Worm (Caenorhabditis elegans) whole organism, L2 larva: ENCODE results near the gene C17H12.2.

ENCODE experiments used
- C34F6.9 ChIP-seq: fragments of 150-350 bp; optimal IDR thresholded peaks from 2 replicates; lab custom pipeline; 2014; ENCODE audit warnings: missing biosample characterization, missing genetic modification characterization
- F13H6.1 ChIP-seq: sonication (generic microtip); optimal IDR thresholded peaks from 2 replicates; lab custom pipeline; 2016; ENCODE audit warnings: missing genetic modification characterization, missing compliant biosample characterization
- R02D3.7 ChIP-seq: fragments of 150-350 bp; optimal IDR thresholded peaks from 2 replicates; lab custom pipeline; 2014; ENCODE audit warnings: missing biosample characterization, missing genetic modification characterization
- Y55F3AM.14 ChIP-seq: fragments of 200-800 bp; sonication (Bioruptor generic); optimal IDR thresholded peaks from 2 replicates; lab custom pipeline; 2018; ENCODE audit warnings: mild to moderate bottlenecking, missing genetic modification characterization, missing compliant biosample characterization
- ZK546.5 ChIP-seq: sonication (generic microtip); optimal IDR thresholded peaks from 2 replicates; lab custom pipeline; 2017; ENCODE audit warnings: missing biosample characterization, missing genetic modification characterization
- alr-1 ChIP-seq: fragments of 150-350 bp; optimal IDR thresholded peaks from 2 replicates; lab custom pipeline; 2014; ENCODE audit warnings: missing biosample characterization, missing genetic modification characterization
- aly-2 ChIP-seq: fragments of 150-350 bp; optimal IDR thresholded peaks from 2 replicates; lab custom pipeline; 2014; ENCODE audit warnings: missing biosample characterization, missing genetic modification characterization
- ama-1 ChIP-seq: fragments of 150-350 bp; optimal IDR thresholded peaks from 2 replicates; lab custom pipeline; 2018; ENCODE audit warnings: inconsistent platforms
- blmp-1 ChIP-seq: sonication (generic microtip); optimal IDR thresholded peaks from 2 replicates; lab custom pipeline; 2017; ENCODE audit warnings: missing genetic modification characterization, mild to moderate bottlenecking, missing compliant biosample characterization, antibody characterized with exemption, moderate library complexity; ENCODE audit not compliant: insufficient read depth
- ceh-16 ChIP-seq: fragments of 150-350 bp; optimal IDR thresholded peaks from 2 replicates; lab custom pipeline; 2014; ENCODE audit warnings: missing biosample characterization, missing genetic modification characterization
- ceh-82 ChIP-seq: fragments of 150-350 bp; optimal IDR thresholded peaks from 2 replicates; lab custom pipeline; 2014; ENCODE audit warnings: missing biosample characterization, missing genetic modification characterization
- crh-2 ChIP-seq: sonication (generic microtip); optimal IDR thresholded peaks from 2 replicates; lab custom pipeline; 2017; ENCODE audit warnings: missing biosample characterization, missing genetic modification characterization
- dmd-4 ChIP-seq: sonication (generic microtip); optimal IDR thresholded peaks from 2 replicates; lab custom pipeline; 2017; ENCODE audit warnings: missing biosample characterization, missing genetic modification characterization
- egl-27 ChIP-seq: sonication (generic microtip); optimal IDR thresholded peaks from 3 replicates; lab custom pipeline; 2017; ENCODE audit warnings: missing biosample characterization, missing genetic modification reagents, missing genetic modification characterization
- fos-1 ChIP-seq: fragments of 150-350 bp; optimal IDR thresholded peaks from 2 replicates; lab custom pipeline; 2014; ENCODE audit warnings: missing biosample characterization, missing genetic modification characterization
- gmeb-1 ChIP-seq: fragments of 150-350 bp; optimal IDR thresholded peaks from 2 replicates; lab custom pipeline; 2014; ENCODE audit warnings: missing biosample characterization, missing genetic modification characterization
- lin-11 ChIP-seq: fragments of 150-350 bp; sonication (generic microtip); optimal IDR thresholded peaks from 2 replicates; lab custom pipeline; 2014; ENCODE audit warnings: missing biosample characterization, missing genetic modification characterization, inconsistent platforms, mixed read lengths
- lin-13 ChIP-seq: fragments of 150-350 bp; optimal IDR thresholded peaks from 2 replicates; lab custom pipeline; 2014; ENCODE audit warnings: missing biosample characterization, missing genetic modification reagents, missing genetic modification characterization
- lin-39 ChIP-seq: fragments of 150-350 bp; optimal IDR thresholded peaks from 2 replicates; lab custom pipeline; 2014; ENCODE audit warnings: missing biosample characterization, missing genetic modification reagents, missing genetic modification characterization
- lsy-2 ChIP-seq, 2 experiments: fragments of 150-350 bp in 1 of 2; sonication (generic microtip) in 1 of 2; optimal IDR thresholded peaks; 2 replicates each; lab custom pipeline; 2014 to 2017; ENCODE audit warnings: missing biosample characterization in 2 of 2, missing genetic modification characterization in 2 of 2
- mab-5 ChIP-seq: fragments of 150-350 bp; optimal IDR thresholded peaks from 2 replicates; lab custom pipeline; 2014; ENCODE audit warnings: missing biosample characterization, missing genetic modification characterization
- mbf-1 ChIP-seq: sonication (generic microtip); optimal IDR thresholded peaks from 2 replicates; lab custom pipeline; 2017; ENCODE audit warnings: missing biosample characterization, missing genetic modification characterization
- mdl-1 ChIP-seq, 2 experiments: fragments of 150-350 bp in 1 of 2; sonication (generic microtip) in 1 of 2; optimal IDR thresholded peaks; 2 replicates each; lab custom pipeline; 2017; ENCODE audit warnings: missing biosample characterization in 2 of 2, missing genetic modification characterization in 2 of 2
- nhr-11 ChIP-seq: fragments of 150-350 bp; optimal IDR thresholded peaks from 2 replicates; lab custom pipeline; 2014; ENCODE audit warnings: missing biosample characterization, missing genetic modification characterization
- nhr-12 ChIP-seq: fragments of 150-350 bp; optimal IDR thresholded peaks from 2 replicates; lab custom pipeline; 2014; ENCODE audit warnings: missing biosample characterization, missing genetic modification characterization
- nhr-129 ChIP-seq: fragments of 150-350 bp; optimal IDR thresholded peaks from 2 replicates; lab custom pipeline; 2014; ENCODE audit warnings: missing biosample characterization, missing genetic modification characterization
- nhr-21 ChIP-seq: fragments of 150-350 bp; optimal IDR thresholded peaks from 2 replicates; lab custom pipeline; 2014; ENCODE audit warnings: missing biosample characterization, missing genetic modification characterization
- nhr-237 ChIP-seq: fragments of 150-350 bp; optimal IDR thresholded peaks from 2 replicates; lab custom pipeline; 2014; ENCODE audit warnings: missing biosample characterization, missing genetic modification characterization
- nhr-25 ChIP-seq: fragments of 150-350 bp; sonication (generic microtip); optimal IDR thresholded peaks from 3 replicates; lab custom pipeline; 2014; ENCODE audit warnings: missing biosample characterization, missing genetic modification characterization
- nhr-6 ChIP-seq: fragments of 150-350 bp; optimal IDR thresholded peaks from 2 replicates; lab custom pipeline; 2014; ENCODE audit warnings: missing biosample characterization, missing genetic modification characterization
- nhr-77 ChIP-seq: fragments of 150-350 bp; optimal IDR thresholded peaks from 2 replicates; lab custom pipeline; 2014; ENCODE audit warnings: missing biosample characterization, missing genetic modification characterization
- peb-1 ChIP-seq: fragments of 150-350 bp; optimal IDR thresholded peaks from 2 replicates; lab custom pipeline; 2014; ENCODE audit warnings: missing biosample characterization, missing genetic modification characterization
- sem-4 ChIP-seq: fragments of 150-350 bp; optimal IDR thresholded peaks from 2 replicates; lab custom pipeline; 2014; ENCODE audit warnings: missing biosample characterization, missing genetic modification reagents, missing genetic modification characterization
- skn-1 ChIP-seq: sonication (generic microtip); optimal IDR thresholded peaks from 2 replicates; lab custom pipeline; 2017; ENCODE audit warnings: missing biosample characterization, missing genetic modification characterization
- sma-3 ChIP-seq: sonication (generic microtip); optimal IDR thresholded peaks from 2 replicates; lab custom pipeline; 2016; ENCODE audit warnings: missing genetic modification reagents, missing genetic modification characterization, missing compliant biosample characterization
- sma-9 ChIP-seq, 2 experiments: fragments of 150-350 bp in 1 of 2; sonication (generic microtip) in 1 of 2; optimal IDR thresholded peaks; 2 replicates each; lab custom pipeline; 2014 to 2016; ENCODE audit warnings: missing genetic modification characterization in 2 of 2, mild to moderate bottlenecking in 1 of 2, missing biosample characterization in 1 of 2, missing compliant biosample characterization in 1 of 2, missing genetic modification reagents in 1 of 2, moderate library complexity in 1 of 2
- snpc-4 ChIP-seq: fragments of 150-350 bp; optimal IDR thresholded peaks from 2 replicates; lab custom pipeline; 2014; ENCODE audit warnings: missing biosample characterization, missing genetic modification characterization
- unc-39 ChIP-seq: fragments of 150-350 bp; optimal IDR thresholded peaks from 2 replicates; lab custom pipeline; 2014; ENCODE audit warnings: missing biosample characterization, missing genetic modification characterization
- unc-55 ChIP-seq: fragments of 150-350 bp; sonication (generic microtip); optimal IDR thresholded peaks from 3 replicates; lab custom pipeline; 2014; ENCODE audit warnings: missing biosample characterization, missing genetic modification reagents, missing genetic modification characterization
- unc-62 ChIP-seq: fragments of 150-350 bp; optimal IDR thresholded peaks from 2 replicates; lab custom pipeline; 2014; ENCODE audit warnings: missing biosample characterization, missing genetic modification reagents, missing genetic modification characterization
- zag-1 ChIP-seq: fragments of 150-350 bp; optimal IDR thresholded peaks from 2 replicates; lab custom pipeline; 2014; ENCODE audit warnings: missing biosample characterization, missing genetic modification characterization
- ztf-1 ChIP-seq: fragments of 200-800 bp; sonication (Bioruptor generic); conservative IDR thresholded peaks from 2 replicates; pipeline ENCODE4 v1.3.6; 2022; ENCODE audit warnings: missing genetic modification characterization, missing compliant biosample characterization
- ztf-11 ChIP-seq: sonication (generic microtip); optimal IDR thresholded peaks from 2 replicates; lab custom pipeline; 2017; ENCODE audit warnings: missing biosample characterization, missing genetic modification characterization
- ztf-4 ChIP-seq: fragments of 150-350 bp; optimal IDR thresholded peaks from 2 replicates; lab custom pipeline; 2014; ENCODE audit warnings: missing biosample characterization, missing genetic modification characterization

The C17H12.2 gene

ce11 chrIV:6790438-6791124, at the start of gene C17H12.2, which contains the start of gene vha-8:
TSS of gene C17H12.2 (minus strand) at chrIV:6790488.
TSS of gene vha-8 (plus strand) at chrIV:6791074.
- peak; percentile 98 for TF ChIP-seq fos-1 (tag; lab: Kevin White, UChicago)
- peak; percentile 36 for TF ChIP-seq skn-1 (tag; lab: Kevin White, UChicago)
- TF ChIP-seq R02D3.7 (tag; lab: Kevin White, UChicago), result no peak
- TF ChIP-seq C34F6.9 (tag; lab: Kevin White, UChicago), result peak; percentile 99
- TF ChIP-seq nhr-129 (tag; lab: Kevin White, UChicago), result peak; percentile 98
- TF ChIP-seq dmd-4 (tag; lab: Kevin White, UChicago), result no peak
- TF ChIP-seq nhr-25, result peak; percentile 93
- TF ChIP-seq zag-1, result peak; percentile 91
- TF ChIP-seq ZK546.5 (tag; lab: Kevin White, UChicago), result peak; percentile 43
- no peak for TF ChIP-seq aly-2
- peak; percentile 87 for TF ChIP-seq ztf-4 (tag; lab: Kevin White, UChicago)
- no peak for TF ChIP-seq unc-39 (tag; lab: Kevin White, UChicago)
- TF ChIP-seq sma-3 (GFP tag; lab: Kevin White, UChicago), result peak; percentile 92
- peak; percentile 89 for TF ChIP-seq nhr-21
- TF ChIP-seq nhr-11 (tag; lab: Kevin White, UChicago), result no peak
- TF ChIP-seq mbf-1, result no peak
- TF ChIP-seq gmeb-1 (tag; lab: Kevin White, UChicago), result peak; percentile 83
- peak; percentile 91 for TF ChIP-seq mab-5 (tag; lab: Kevin White, UChicago)
- peak; percentile 90 for TF ChIP-seq sma-9 (GFP tag; optimal IDR thresholded peaks at IDR 0.05; lab: Kevin White, UChicago)
- TF ChIP-seq sma-9 (tag; optimal IDR thresholded peaks at IDR 0.05; lab: Kevin White, UChicago), result no peak
- peak; percentile 89 for TF ChIP-seq snpc-4 (tag; lab: Kevin White, UChicago)
- peak; percentile 78 for TF ChIP-seq sem-4 (tag; lab: Kevin White, UChicago)
- TF ChIP-seq F13H6.1 (tag; lab: Kevin White, UChicago), result peak; percentile 92
- peak; percentile 8 for TF ChIP-seq nhr-12 (tag; lab: Kevin White, UChicago)
- peak; percentile 82 for TF ChIP-seq lin-11 (tag; lab: Kevin White, UChicago)
- peak; percentile 67 for TF ChIP-seq blmp-1 (tag; lab: Kevin White, UChicago)
- TF ChIP-seq peb-1 (tag; lab: Kevin White, UChicago), result no peak
- TF ChIP-seq alr-1 (tag; lab: Kevin White, UChicago), result peak; percentile 17
- TF ChIP-seq ztf-11 (tag; lab: Kevin White, UChicago), result peak; percentile 57
- TF ChIP-seq Y55F3AM.14 (GFP tag; lab: Kevin White, UChicago), result no peak
- TF ChIP-seq lin-13 (GFP tag; lab: Kevin White, UChicago), result peak; percentile 93
- peak; percentile 73 to 94 for TF ChIP-seq lsy-2 (tag; optimal IDR thresholded peaks at IDR 0.05; lab: Kevin White, UChicago)
- peak; percentile 72 for TF ChIP-seq ceh-16 (tag; lab: Kevin White, UChicago)
- no peak for TF ChIP-seq ztf-1
- peak; percentile 55 for TF ChIP-seq nhr-77 (tag; lab: Kevin White, UChicago)
- no peak for TF ChIP-seq lin-39 (tag; lab: Kevin White, UChicago)
- peak; percentile 88 for TF ChIP-seq nhr-6 (tag; lab: Kevin White, UChicago)
- peak in 1 of 2 experiments; percentile 49 for TF ChIP-seq mdl-1 (tag; optimal IDR thresholded peaks at IDR 0.05; lab: Kevin White, UChicago)
- peak; percentile 80 for TF ChIP-seq ama-1
- TF ChIP-seq nhr-237, result no peak
- TF ChIP-seq unc-62 (GFP tag; lab: Kevin White, UChicago), result no peak
- TF ChIP-seq egl-27, result peak; percentile 61
- peak; percentile 96 for TF ChIP-seq crh-2 (tag; lab: Kevin White, UChicago)
- TF ChIP-seq ceh-82 (tag; lab: Kevin White, UChicago), result peak; percentile 58
- TF ChIP-seq unc-55, result peak; percentile 98
